Fruit fly (Drosophila melanogaster) whole organism, embryonic: ENCODE results near the gene Ilp7.

Source experiments
- ATbp ChIP-seq: fragments of 200-800 bp; sonication (Bioruptor generic); optimal IDR thresholded peaks from 2 replicates; lab custom pipeline; 2017; ENCODE audit warnings: missing biosample characterization, mild to moderate bottlenecking, missing genetic modification characterization, missing genetic modification reagents
- Asciz ChIP-seq: fragments of 200-800 bp; sonication (Bioruptor generic); optimal IDR thresholded peaks from 2 replicates; lab custom pipeline; 2017; ENCODE audit warnings: missing biosample characterization, mild to moderate bottlenecking, missing genetic modification characterization, missing genetic modification reagents
- Atf6 ChIP-seq: fragments of 200-800 bp; sonication (Bioruptor generic); IDR thresholded peaks from 2 replicates; pipeline ENCODE4 v1.3.6; 2022; ENCODE audit warnings: missing biosample characterization, missing genetic modification characterization
- B-H2 ChIP-seq: fragments of 200-800 bp; sonication (Bioruptor generic); optimal IDR thresholded peaks from 2 replicates; lab custom pipeline; 2018; ENCODE audit warnings: missing biosample characterization, mild to moderate bottlenecking, missing genetic modification characterization
- BEAF-32 ChIP-seq: fragments of 200-800 bp; sonication (Bioruptor generic); optimal IDR thresholded peaks from 3 replicates; lab custom pipeline; 2017; ENCODE audit warnings: missing biosample characterization, missing genetic modification characterization, mild to moderate bottlenecking, moderate library complexity, missing genetic modification reagents
- Bgb ChIP-seq: fragments of 200-800 bp; sonication (Bioruptor generic); IDR thresholded peaks from 2 replicates; pipeline ENCODE4 v1.3.6; 2022; ENCODE audit warnings: missing biosample characterization, missing genetic modification characterization; ENCODE audit not compliant: partially characterized antibody
- CG10321 ChIP-seq: fragments of 200-800 bp; sonication (Bioruptor generic); IDR thresholded peaks from 2 replicates; pipeline ENCODE4 v1.3.6; 2022; ENCODE audit warnings: missing biosample characterization, missing genetic modification characterization
- CG12769 ChIP-seq: fragments of 200-800 bp; sonication (Bioruptor generic); optimal IDR thresholded peaks from 2 replicates; lab custom pipeline; 2019; ENCODE audit warnings: missing biosample characterization, mild to moderate bottlenecking, missing genetic modification characterization, moderate library complexity
- CG15601 ChIP-seq: fragments of 200-800 bp; sonication (Bioruptor generic); optimal IDR thresholded peaks from 3 replicates; lab custom pipeline; 2019; ENCODE audit warnings: missing biosample characterization, mild to moderate bottlenecking, missing genetic modification characterization, moderate library complexity
- CG15696 ChIP-seq: fragments of 200-800 bp; sonication (Bioruptor generic); optimal IDR thresholded peaks from 2 replicates; lab custom pipeline; 2019; ENCODE audit warnings: missing biosample characterization, mild to moderate bottlenecking, missing genetic modification characterization, moderate library complexity
- CG16813 ChIP-seq: fragments of 200-800 bp; sonication (Bioruptor generic); IDR thresholded peaks from 3 replicates; pipeline ENCODE4 v1.3.6; 2022; ENCODE audit warnings: missing biosample characterization, missing genetic modification characterization; ENCODE audit not compliant: partially characterized antibody
- CG17385 ChIP-seq: fragments of 200-800 bp; sonication (Bioruptor generic); optimal IDR thresholded peaks from 3 replicates; lab custom pipeline; 2018; ENCODE audit warnings: missing biosample characterization, mild to moderate bottlenecking, missing genetic modification characterization
- CG2712 ChIP-seq: fragments of 200-800 bp; optimal IDR thresholded peaks from 3 replicates; lab custom pipeline; 2019; ENCODE audit warnings: missing biosample characterization, mild to moderate bottlenecking, missing genetic modification characterization, moderate library complexity
- CG31224 ChIP-seq: fragments of 200-800 bp; sonication (Bioruptor generic); IDR thresholded peaks from 2 replicates; pipeline ENCODE4 v1.3.6; 2022; ENCODE audit warnings: missing biosample characterization, missing genetic modification characterization
- CG3407 ChIP-seq: fragments of 200-800 bp; sonication (Bioruptor generic); optimal IDR thresholded peaks from 2 replicates; lab custom pipeline; 2018; ENCODE audit warnings: missing biosample characterization, mild to moderate bottlenecking, missing genetic modification characterization
- CG34224 ChIP-seq: fragments of 200-800 bp; sonication (Bioruptor generic); IDR thresholded peaks from 3 replicates; pipeline ENCODE4 v1.3.6; 2022; ENCODE audit warnings: missing biosample characterization, missing genetic modification characterization; ENCODE audit not compliant: partially characterized antibody
- CG3995 ChIP-seq: fragments of 200-800 bp; sonication (Bioruptor generic); optimal IDR thresholded peaks from 3 replicates; lab custom pipeline; 2016; ENCODE audit warnings: missing biosample characterization, missing genetic modification characterization
- CG5180 ChIP-seq: fragments of 200-800 bp; sonication (Bioruptor generic); optimal IDR thresholded peaks from 3 replicates; lab custom pipeline; 2017; ENCODE audit warnings: missing biosample characterization, missing genetic modification characterization, mild to moderate bottlenecking, moderate library complexity, missing genetic modification reagents
- CG6254 ChIP-seq: fragments of 200-800 bp; sonication (Bioruptor generic); optimal IDR thresholded peaks from 3 replicates; lab custom pipeline; 2017; ENCODE audit warnings: mild to moderate bottlenecking, missing biosample characterization, missing genetic modification reagents, missing genetic modification characterization
- CG7839 ChIP-seq: fragments of 200-800 bp; sonication (Bioruptor generic); optimal IDR thresholded peaks from 3 replicates; lab custom pipeline; 2018; ENCODE audit warnings: missing biosample characterization, mild to moderate bottlenecking, missing genetic modification characterization, moderate library complexity
- CG8290 ChIP-seq, 3 experiments: fragments of 200-800 bp; sonication (Bioruptor generic); optimal IDR thresholded peaks; 2 replicates each; lab custom pipeline; 2016 to 2019; ENCODE audit warnings: missing biosample characterization in 3 of 3, missing genetic modification characterization in 3 of 3, mild to moderate bottlenecking in 2 of 3, moderate library complexity in 1 of 3
- CTCF ChIP-seq: fragments of 200-800 bp; sonication (Bioruptor generic); optimal IDR thresholded peaks from 2 replicates; lab custom pipeline; 2017; ENCODE audit warnings: missing biosample characterization, mild to moderate bottlenecking, missing genetic modification characterization, moderate library complexity
- Deaf1 ChIP-seq: fragments of 200-800 bp; optimal IDR thresholded peaks from 3 replicates; lab custom pipeline; 2019; ENCODE audit warnings: missing biosample characterization, mild to moderate bottlenecking, missing genetic modification characterization, moderate library complexity
- Elba2 ChIP-seq: fragments of 200-800 bp; sonication (Bioruptor generic); optimal IDR thresholded peaks from 3 replicates; lab custom pipeline; 2016; ENCODE audit warnings: missing biosample characterization, missing genetic modification characterization
- Hmx ChIP-seq: fragments of 200-800 bp; sonication (Bioruptor generic); optimal IDR thresholded peaks from 2 replicates; lab custom pipeline; 2016; ENCODE audit warnings: missing biosample characterization, missing genetic modification characterization
- Mes4 ChIP-seq: fragments of 200-800 bp; sonication (Bioruptor generic); optimal IDR thresholded peaks from 2 replicates; lab custom pipeline; 2016; ENCODE audit warnings: missing biosample characterization, missing genetic modification characterization
- NC2α ChIP-seq: fragments of 200-800 bp; sonication (Bioruptor generic); optimal IDR thresholded peaks from 2 replicates; lab custom pipeline; 2016; ENCODE audit warnings: missing biosample characterization, missing genetic modification characterization
- NFAT ChIP-seq: fragments of 200-800 bp; sonication (Bioruptor generic); IDR thresholded peaks from 2 replicates; pipeline ENCODE4 v1.3.6; 2022; ENCODE audit warnings: missing biosample characterization, missing genetic modification characterization
- Opbp ChIP-seq: fragments of 200-800 bp; sonication (Bioruptor generic); IDR thresholded peaks from 3 replicates; pipeline ENCODE4 v1.3.6; 2022; ENCODE audit warnings: missing biosample characterization, missing genetic modification characterization; ENCODE audit not compliant: partially characterized antibody
- Scr ChIP-seq: fragments of 200-800 bp; sonication (Bioruptor generic); IDR thresholded peaks from 2 replicates; pipeline ENCODE4 v1.3.6; 2022; ENCODE audit warnings: missing biosample characterization, missing genetic modification characterization; ENCODE audit not compliant: partially characterized antibody
- Sry-β ChIP-seq: fragments of 200-800 bp; sonication (Bioruptor generic); optimal IDR thresholded peaks from 2 replicates; lab custom pipeline; 2018; ENCODE audit warnings: missing biosample characterization, mild to moderate bottlenecking, missing genetic modification characterization, moderate library complexity
- ase ChIP-seq: fragments of 200-800 bp; sonication (Bioruptor generic); IDR thresholded peaks from 3 replicates; pipeline ENCODE4 v1.3.6; 2022; ENCODE audit warnings: missing biosample characterization, missing genetic modification characterization
- bab2 ChIP-seq: fragments of 200-800 bp; sonication (Bioruptor generic); optimal IDR thresholded peaks from 2 replicates; lab custom pipeline; 2016; ENCODE audit warnings: missing biosample characterization, missing genetic modification characterization
- dan ChIP-seq: fragments of 200-800 bp; sonication (Bioruptor generic); IDR thresholded peaks from 2 replicates; pipeline ENCODE4 v1.3.6; 2022; ENCODE audit warnings: missing biosample characterization, missing genetic modification characterization
- dati ChIP-seq: fragments of 200-800 bp; sonication (Bioruptor generic); IDR thresholded peaks from 2 replicates; pipeline ENCODE4 v1.3.6; 2022; ENCODE audit warnings: missing biosample characterization, missing genetic modification characterization
- dimm ChIP-seq: fragments of 200-800 bp; sonication (Bioruptor generic); IDR thresholded peaks from 2 replicates; pipeline ENCODE4 v1.3.6; 2022; ENCODE audit warnings: missing biosample characterization, missing genetic modification characterization
- eve ChIP-seq, 2 experiments: fragments of >200 bp; optimal IDR thresholded peaks; 2 replicates each; lab custom pipeline; 2017; ENCODE audit warnings: missing biosample characterization in 2 of 2, missing genetic modification characterization in 2 of 2
- exex ChIP-seq: fragments of 200-800 bp; sonication (Bioruptor generic); optimal IDR thresholded peaks from 4 replicates; lab custom pipeline; 2018; ENCODE audit warnings: missing biosample characterization, mild to moderate bottlenecking, missing genetic modification characterization, moderate library complexity
- fd102C ChIP-seq: fragments of 200-800 bp; sonication (Bioruptor generic); optimal IDR thresholded peaks from 2 replicates; lab custom pipeline; 2018; ENCODE audit warnings: missing biosample characterization, mild to moderate bottlenecking, missing genetic modification characterization, moderate library complexity
- kah ChIP-seq: fragments of 200-800 bp; sonication (Bioruptor generic); optimal IDR thresholded peaks from 2 replicates; lab custom pipeline; 2018; ENCODE audit warnings: missing biosample characterization, mild to moderate bottlenecking, missing genetic modification characterization
- kay ChIP-seq: fragments of 200-800 bp; sonication (Bioruptor generic); optimal IDR thresholded peaks from 2 replicates; lab custom pipeline; 2016; ENCODE audit warnings: missing biosample characterization, missing genetic modification characterization
- lola ChIP-seq, 3 experiments: fragments of >200 bp in 2 of 3; fragments of 200-800 bp in 1 of 3; sonication (Bioruptor generic) in 1 of 3; optimal IDR thresholded peaks; 2 replicates each; lab custom pipeline; 2017 to 2019; ENCODE audit warnings: missing biosample characterization in 3 of 3, missing genetic modification characterization in 3 of 3, mild to moderate bottlenecking in 1 of 3, moderate library complexity in 1 of 3
- onecut ChIP-seq: fragments of 200-800 bp; sonication (Bioruptor generic); IDR thresholded peaks from 2 replicates; pipeline ENCODE4 v1.3.6; 2022; ENCODE audit warnings: missing biosample characterization, missing genetic modification characterization
- sna ChIP-seq: fragments of 200-800 bp; sonication (Bioruptor generic); IDR thresholded peaks from 2 replicates; pipeline ENCODE4 v1.3.6; 2022; ENCODE audit warnings: missing biosample characterization, missing genetic modification characterization; ENCODE audit not compliant: partially characterized antibody
- stc ChIP-seq: fragments of 200-800 bp; sonication (Bioruptor generic); IDR thresholded peaks from 2 replicates; pipeline ENCODE4 v1.3.6; 2022; ENCODE audit warnings: missing biosample characterization, missing genetic modification characterization
- stwl ChIP-seq: fragments of 200-800 bp; sonication (Bioruptor generic); optimal IDR thresholded peaks from 3 replicates; lab custom pipeline; 2018; ENCODE audit warnings: missing biosample characterization, mild to moderate bottlenecking, missing genetic modification characterization, moderate library complexity
- tio ChIP-seq: fragments of 200-800 bp; sonication (Bioruptor generic); optimal IDR thresholded peaks from 2 replicates; lab custom pipeline; 2017; ENCODE audit warnings: missing biosample characterization, missing genetic modification characterization, inconsistent platforms
- trh ChIP-seq: fragments of 200-800 bp; sonication (Bioruptor generic); optimal IDR thresholded peaks from 2 replicates; lab custom pipeline; 2016; ENCODE audit warnings: missing biosample characterization, missing genetic modification characterization
- wek ChIP-seq: fragments of 200-800 bp; sonication (Bioruptor generic); optimal IDR thresholded peaks from 3 replicates; lab custom pipeline; 2018; ENCODE audit warnings: missing biosample characterization, mild to moderate bottlenecking, missing genetic modification characterization, moderate library complexity

Gene Ilp7

DNA sequence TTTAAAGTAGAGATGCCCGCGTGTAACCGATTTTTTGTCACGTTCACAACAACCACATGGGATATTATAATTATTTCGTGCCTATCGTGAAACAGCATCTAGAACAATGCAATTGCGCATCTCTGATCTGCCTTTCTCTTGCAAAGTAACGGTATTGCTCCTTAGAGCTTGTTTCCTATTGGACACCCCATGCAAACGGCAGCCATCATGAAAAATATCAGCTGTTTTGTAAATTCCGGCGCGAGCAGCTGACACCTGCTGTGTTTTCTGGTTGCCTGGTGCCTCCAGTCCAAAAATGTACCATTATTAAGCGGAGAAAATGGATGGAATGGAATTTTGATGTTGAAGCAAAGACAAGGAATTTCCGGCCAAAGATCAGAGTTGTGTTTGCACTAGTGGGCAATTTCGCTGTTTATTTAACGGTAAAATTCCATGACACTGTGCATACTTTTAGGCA is 36.8 kb downstream of the Ilp7 start (continued):
- TF ChIP-seq Deaf1 (tag; lab: Kevin White, UChicago), result no peak
- TF ChIP-seq Mes4 (GFP tag; lab: Kevin White, UChicago), result peak; percentile 9
- TF ChIP-seq stwl (tag; lab: Kevin White, UChicago), result peak; percentile 35
- peak; percentile 29 for TF ChIP-seq CG2712 (tag; lab: Kevin White, UChicago)
- TF ChIP-seq eve (GFP tag; optimal IDR thresholded peaks at IDR 0.05; lab: Kevin White, UChicago), result peak in 1 of 2 experiments; percentile 43
- no peak for TF ChIP-seq NFAT (GFP tag; lab: Robert Waterston, UW)
- peak; percentile 34 for TF ChIP-seq CTCF (GFP tag; lab: Kevin White, UChicago)
- TF ChIP-seq kah (GFP tag; lab: Kevin White, UChicago), result no peak
- no peak for TF ChIP-seq CG8290 (GFP tag; optimal IDR thresholded peaks at IDR 0.05; lab: Kevin White, UChicago)
- peak; percentile 35 to 42 for TF ChIP-seq CG8290 (tag; optimal IDR thresholded peaks at IDR 0.05; lab: Kevin White, UChicago)
- peak in 1 of 3 experiments; percentile 9 for TF ChIP-seq lola (GFP tag; optimal IDR thresholded peaks at IDR 0.05; lab: Kevin White, UChicago)
- TF ChIP-seq CG7839, result no peak
- no peak for TF ChIP-seq tio (GFP tag; lab: Kevin White, UChicago)
- no peak for TF ChIP-seq CG15601 (tag; lab: Kevin White, UChicago)
- TF ChIP-seq dimm (GFP tag; lab: Robert Waterston, UW), result no peak
- peak; percentile 81 for TF ChIP-seq Scr (GFP tag; lab: Robert Waterston, UW)
- TF ChIP-seq CG31224, result peak; percentile 71
- TF ChIP-seq CG16813 (GFP tag; lab: Robert Waterston, UW), result peak; percentile 85; the same call in 2 of the 3 replicates
- TF ChIP-seq exex (tag; lab: Kevin White, UChicago), result no peak
- TF ChIP-seq ase, result no peak
- peak; percentile 21 for TF ChIP-seq bab2 (GFP tag; lab: Kevin White, UChicago)
- TF ChIP-seq CG6254 (GFP tag; lab: Kevin White, UChicago), result peak; percentile 2
- TF ChIP-seq Atf6 (GFP tag; lab: Robert Waterston, UW), result peak; percentile 27; the same call in 1 of the 2 replicates
- peak; percentile 22 for TF ChIP-seq CG5180 (GFP tag; lab: Kevin White, UChicago)
- peak; percentile 77 for TF ChIP-seq sna (GFP tag; lab: Robert Waterston, UW)
- TF ChIP-seq dati, result no peak
- TF ChIP-seq kay (GFP tag; lab: Kevin White, UChicago), result no peak
- no peak for TF ChIP-seq CG3995 (GFP tag; lab: Kevin White, UChicago)
- no peak; the same call in 2 of the 3 replicates for TF ChIP-seq Opbp (GFP tag; lab: Robert Waterston, UW)
- peak; percentile 4 for TF ChIP-seq Asciz (GFP tag; lab: Kevin White, UChicago)
- TF ChIP-seq stc, result no peak
- peak; percentile 5 for TF ChIP-seq trh
- no peak for TF ChIP-seq Hmx (GFP tag; lab: Kevin White, UChicago)
- no peak for TF ChIP-seq CG10321 (GFP tag; lab: Robert Waterston, UW)
- peak; percentile 77 for TF ChIP-seq BEAF-32 (GFP tag; lab: Kevin White, UChicago)
- no peak for TF ChIP-seq B-H2
- peak; percentile 15 for TF ChIP-seq CG3407
- peak; percentile 100 for TF ChIP-seq Elba2 (GFP tag; lab: Kevin White, UChicago)
- no peak for TF ChIP-seq dan
- TF ChIP-seq CG12769 (tag; lab: Kevin White, UChicago), result peak; percentile 8
- no peak for TF ChIP-seq NC2α (GFP tag; lab: Kevin White, UChicago)
- TF ChIP-seq CG34224 (GFP tag; lab: Robert Waterston, UW), result peak; percentile 79
- TF ChIP-seq wek (GFP tag; lab: Kevin White, UChicago), result peak; percentile 13
- peak; percentile 21 for TF ChIP-seq CG17385 (GFP tag; lab: Kevin White, UChicago)
- peak; percentile 9; the same call in 1 of the 2 replicates for TF ChIP-seq onecut (GFP tag; lab: Robert Waterston, UW)
- TF ChIP-seq CG15696 (tag; lab: Kevin White, UChicago), result peak; percentile 16
- TF ChIP-seq Sry-β (GFP tag; lab: Kevin White, UChicago), result peak; percentile 89
- TF ChIP-seq Bgb (GFP tag; lab: Robert Waterston, UW), result 0 out of 2 replicates have a peak, but pooled peaks have one; percentile 56
- peak; percentile 39 for TF ChIP-seq ATbp (GFP tag; lab: Kevin White, UChicago)
- TF ChIP-seq fd102C (GFP tag; lab: Kevin White, UChicago), result peak; percentile 19
